Worm (Caenorhabditis elegans): ENCODE results near the gene lin-2.

- no peak for TF ChIP-seq nhr-2 (tag; optimal IDR thresholded peaks at IDR 0.05)
- TF ChIP-seq hlh-1 (tag; optimal IDR thresholded peaks at IDR 0.05): no peak
- TF ChIP-seq tbx-8 (GFP tag; optimal IDR thresholded peaks at IDR 0.05): no peak
- no peak for TF ChIP-seq lsy-2 (tag; optimal IDR thresholded peaks at IDR 0.05)
- no peak for TF ChIP-seq unc-39 (tag; optimal IDR thresholded peaks at IDR 0.05)
- TF ChIP-seq nhr-237 (tag; optimal IDR thresholded peaks at IDR 0.05): no peak
- TF ChIP-seq blmp-1 (tag; optimal IDR thresholded peaks at IDR 0.05): no peak
- TF ChIP-seq lin-32 (GFP tag; optimal IDR thresholded peaks at IDR 0.05): no peak
Measured at ce11 chrX:12446572-12446971, 32.7 kb upstream of the lin-2 start.

Data from whole organism, mixed stage, embryonic.